Worm (Caenorhabditis elegans): ENCODE measurements around the gene spe-18.

spe-18 gene

DNA sequence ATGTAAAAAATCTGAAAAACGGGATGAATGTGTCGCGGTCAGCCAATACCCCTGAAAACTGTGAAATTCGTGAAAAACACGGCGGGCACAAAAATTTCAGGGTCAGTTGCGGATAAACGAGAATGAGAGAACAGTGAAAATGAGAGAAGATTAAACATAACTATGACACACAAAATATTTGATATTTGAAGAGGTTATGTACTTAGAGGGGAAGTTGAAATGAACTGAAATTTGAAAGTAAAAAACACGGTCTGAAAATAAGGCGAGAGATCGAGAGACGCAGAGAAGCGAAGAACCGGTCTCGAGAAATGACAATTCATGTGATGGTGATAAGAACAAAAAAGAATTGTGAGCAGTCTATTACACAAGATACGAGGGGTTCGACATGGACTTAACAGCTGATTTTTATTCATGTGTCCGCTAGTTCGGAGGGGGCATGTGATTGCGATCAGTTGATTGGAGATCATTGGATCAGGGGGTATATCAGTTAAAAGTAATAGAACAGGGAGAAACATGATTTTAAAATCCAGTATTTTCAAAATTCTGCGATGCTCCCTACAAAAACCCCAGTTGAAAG lies 12.6 kb upstream of the spe-18 start, which contains the start of gene moe-3 (continued):
- TF ChIP-seq ama-1 (optimal IDR thresholded peaks at IDR 0.05) (no peak), hif-1 (tag; optimal IDR thresholded peaks at IDR 0.05) (no peak), hlh-11 (tag; optimal IDR thresholded peaks at IDR 0.05) (peak; percentile 87), ztf-11 (tag; optimal IDR thresholded peaks at IDR 0.05) (no peak), ZK546.5 (tag; optimal IDR thresholded peaks at IDR 0.05) (no peak), nhr-48 (tag; optimal IDR thresholded peaks at IDR 0.05) (peak; percentile 57), aha-1 (tag) (peak; percentile 53), arid-1 (GFP tag; conservative IDR thresholded peaks at IDR 0.05) (no peak), nhr-28 (tag; optimal IDR thresholded peaks at IDR 0.05) (peak; percentile 61), jun-1 (tag; optimal IDR thresholded peaks at IDR 0.05) (no peak), egl-27 (tag; optimal IDR thresholded peaks at IDR 0.05) (no peak), egl-43 (GFP tag; IDR thresholded peaks at IDR 0.05) (no peak), mes-2 (tag; optimal IDR thresholded peaks at IDR 0.05; ENCODE audit: poor library complexity, severe bottlenecking) (no peak), snpc-4 (tag; optimal IDR thresholded peaks at IDR 0.05) (no peak), nhr-77 (tag; optimal IDR thresholded peaks at IDR 0.05) (peak; percentile 48), lin-29 (GFP tag; IDR thresholded peaks at IDR 0.05) (no peak), tra-1 (GFP tag; IDR thresholded peaks at IDR 0.05) (no peak), rbr-2 (tag; optimal IDR thresholded peaks at IDR 0.05) (no peak), dmd-8 (GFP tag; IDR thresholded peaks at IDR 0.05) (no peak), nhr-11 (tag; optimal IDR thresholded peaks at IDR 0.05) (no peak), cey-2 (tag; optimal IDR thresholded peaks at IDR 0.05; ENCODE audit: borderline replicate concordance, insufficient read depth) (no peak), mxl-3 (GFP tag; optimal IDR thresholded peaks at IDR 0.05) (no peak), dmd-9 (GFP tag; IDR thresholded peaks at IDR 0.05) (no peak), T20F7.1 (GFP tag; optimal IDR thresholded peaks at IDR 0.05) (no peak), ces-1 (GFP tag; optimal IDR thresholded peaks at IDR 0.05) (no peak), php-3 (GFP tag; IDR thresholded peaks at IDR 0.05) (0 out of 2 replicates have a peak, but pooled peaks have one; percentile 25), lin-13 (GFP tag; optimal IDR thresholded peaks at IDR 0.05) (no peak), dve-1 (tag; optimal IDR thresholded peaks at IDR 0.05; ENCODE audit: insufficient read depth) (peak; percentile 68), lsy-2 (tag; optimal IDR thresholded peaks at IDR 0.05) (no peak), madf-5 (GFP tag; IDR thresholded peaks at IDR 0.05) (no peak), ctbp-1 (GFP tag; IDR thresholded peaks at IDR 0.05) (no peak), Y5F2A.4 (GFP tag; optimal IDR thresholded peaks at IDR 0.05) (no peak), D1046.2 (GFP tag; IDR thresholded peaks at IDR 0.05) (no peak), spr-3 (GFP tag; optimal IDR thresholded peaks at IDR 0.05) (no peak), Y48G9A.11 (GFP tag; IDR thresholded peaks at IDR 0.05) (no peak), ceh-44 (GFP tag; IDR thresholded peaks at IDR 0.05) (no peak), ztf-7 (tag; optimal IDR thresholded peaks at IDR 0.05) (no peak), nhr-237 (tag; optimal IDR thresholded peaks at IDR 0.05) (no peak), F37D6.2 (tag; optimal IDR thresholded peaks at IDR 0.05) (no peak), saeg-2 (GFP tag; IDR thresholded peaks at IDR 0.05) (no peak), gei-8 (GFP tag; optimal IDR thresholded peaks at IDR 0.05) (no peak), mdl-1 (tag; optimal IDR thresholded peaks at IDR 0.05) (peak in 1 of 2 experiments; percentile 13), lin-15B (tag; optimal IDR thresholded peaks at IDR 0.05) (no peak), tag-97 (GFP tag; IDR thresholded peaks at IDR 0.05) (no peak), zip-11 (GFP tag; IDR thresholded peaks at IDR 0.05) (no peak), nhr-111 (GFP tag; optimal IDR thresholded peaks at IDR 0.05) (no peak), nhr-42 (GFP tag; IDR thresholded peaks at IDR 0.05) (no peak), fos-1 (tag; optimal IDR thresholded peaks at IDR 0.05) (no peak), nhr-6 (tag; optimal IDR thresholded peaks at IDR 0.05) (no peak), mep-1 (tag; optimal IDR thresholded peaks at IDR 0.05) (peak; percentile 15), Y105C5A.15 (GFP tag; IDR thresholded peaks at IDR 0.05) (no peak), zip-2 (tag; optimal IDR thresholded peaks at IDR 0.05) (no peak)
